Fruit fly (Drosophila melanogaster) whole organism, prepupa: ENCODE measurements around the gene CG17600.
A peak's percentile ranks its signal among the peaks of the same experiment; 100 is the strongest.

Source experiments
- Blimp-1 ChIP-seq: fragments of 200-800 bp; sonication (Bioruptor generic); optimal IDR thresholded peaks from 3 replicates; lab custom pipeline; 2017; ENCODE audit warnings: missing biosample characterization, missing genetic modification characterization, mild to moderate bottlenecking, moderate library complexity, missing genetic modification reagents
- CG10631 ChIP-seq: fragments of 200-800 bp; sonication (Bioruptor generic); optimal IDR thresholded peaks from 2 replicates; lab custom pipeline; 2016; ENCODE audit warnings: missing biosample characterization, missing genetic modification characterization
- CG10669 ChIP-seq: fragments of 200-800 bp; sonication (Bioruptor generic); optimal IDR thresholded peaks from 3 replicates; lab custom pipeline; 2018; ENCODE audit warnings: missing biosample characterization, mild to moderate bottlenecking, missing genetic modification characterization, moderate library complexity
- CG11902 ChIP-seq: fragments of 200-800 bp; sonication (Bioruptor generic); optimal IDR thresholded peaks from 3 replicates; lab custom pipeline; 2016; ENCODE audit warnings: missing biosample characterization, missing genetic modification characterization
- CG15336 ChIP-seq: fragments of 200-800 bp; sonication (Bioruptor generic); IDR thresholded peaks from 2 replicates; pipeline ENCODE4 v1.3.6; 2022; ENCODE audit warnings: missing biosample characterization, missing genetic modification characterization
- CG1621 ChIP-seq: fragments of 200-800 bp; sonication (Bioruptor generic); optimal IDR thresholded peaks from 3 replicates; lab custom pipeline; 2018; ENCODE audit warnings: missing biosample characterization, mild to moderate bottlenecking, missing genetic modification characterization
- CG16779 ChIP-seq: fragments of 200-800 bp; sonication (Bioruptor generic); optimal IDR thresholded peaks from 3 replicates; lab custom pipeline; 2017; ENCODE audit warnings: missing biosample characterization, mild to moderate bottlenecking, missing genetic modification characterization
- CG3032 ChIP-seq: fragments of 200-800 bp; optimal IDR thresholded peaks from 2 replicates; lab custom pipeline; 2019; ENCODE audit warnings: missing biosample characterization, mild to moderate bottlenecking, missing genetic modification characterization, moderate library complexity
- CG31627 ChIP-seq: fragments of 200-800 bp; sonication (Bioruptor generic); optimal IDR thresholded peaks from 3 replicates; lab custom pipeline; 2016; ENCODE audit warnings: missing biosample characterization, missing genetic modification characterization
- CG32006 ChIP-seq: fragments of 200-800 bp; sonication (Bioruptor generic); optimal IDR thresholded peaks from 3 replicates; lab custom pipeline; 2017; ENCODE audit warnings: missing biosample characterization, mild to moderate bottlenecking, missing genetic modification characterization
- CG34406 ChIP-seq: fragments of 200-800 bp; sonication (Bioruptor generic); optimal IDR thresholded peaks from 3 replicates; lab custom pipeline; 2016; ENCODE audit warnings: missing biosample characterization, missing genetic modification characterization
- CG4318 ChIP-seq: fragments of 200-800 bp; sonication (Bioruptor generic); optimal IDR thresholded peaks from 3 replicates; lab custom pipeline; 2017; ENCODE audit warnings: missing biosample characterization, mild to moderate bottlenecking, missing genetic modification characterization
- CG6163 ChIP-seq: fragments of 200-800 bp; sonication (Bioruptor generic); IDR thresholded peaks from 3 replicates; pipeline ENCODE4 v1.3.6; 2022; ENCODE audit warnings: missing biosample characterization, missing genetic modification characterization
- CG6276 ChIP-seq: fragments of 200-800 bp; sonication (Bioruptor generic); optimal IDR thresholded peaks from 2 replicates; lab custom pipeline; 2017; ENCODE audit warnings: missing biosample characterization, mild to moderate bottlenecking, missing genetic modification characterization
- CG6792 ChIP-seq: fragments of 200-800 bp; sonication (Bioruptor generic); optimal IDR thresholded peaks from 3 replicates; lab custom pipeline; 2016; ENCODE audit warnings: missing biosample characterization, missing genetic modification characterization
- CG6808 ChIP-seq: fragments of 200-800 bp; sonication (Bioruptor generic); optimal IDR thresholded peaks from 3 replicates; lab custom pipeline; 2017; ENCODE audit warnings: missing biosample characterization, missing genetic modification characterization, mild to moderate bottlenecking, moderate library complexity, missing genetic modification reagents
- CG6854 ChIP-seq: fragments of 200-800 bp; sonication (Bioruptor generic); optimal IDR thresholded peaks from 2 replicates; lab custom pipeline; 2017; ENCODE audit warnings: missing biosample characterization, mild to moderate bottlenecking, missing genetic modification characterization
- CG7368 ChIP-seq: fragments of 200-800 bp; sonication (Bioruptor generic); optimal IDR thresholded peaks from 3 replicates; lab custom pipeline; 2016; ENCODE audit warnings: missing biosample characterization, missing genetic modification characterization
- CG8119 ChIP-seq: fragments of 200-800 bp; sonication (Bioruptor generic); IDR thresholded peaks from 3 replicates; pipeline ENCODE4 v1.3.6; 2022; ENCODE audit warnings: missing biosample characterization, missing genetic modification characterization
- CG8319 ChIP-seq: fragments of 200-800 bp; sonication (Bioruptor generic); optimal IDR thresholded peaks from 3 replicates; lab custom pipeline; 2016; ENCODE audit warnings: missing biosample characterization, missing genetic modification characterization
- CG9139 ChIP-seq: fragments of 200-800 bp; sonication (Bioruptor generic); optimal IDR thresholded peaks from 3 replicates; lab custom pipeline; 2017; ENCODE audit warnings: missing biosample characterization, mild to moderate bottlenecking, missing genetic modification characterization
- Eip75B ChIP-seq: fragments of 200-800 bp; sonication (Bioruptor generic); optimal IDR thresholded peaks from 3 replicates; lab custom pipeline; 2016; ENCODE audit warnings: missing biosample characterization, missing genetic modification characterization
- Eip78C ChIP-seq: fragments of 200-800 bp; sonication (Bioruptor generic); peaks from one replicate; lab custom pipeline; 2016; ENCODE audit warnings: missing biosample characterization, missing genetic modification characterization
- Eip93F ChIP-seq: fragments of 200-800 bp; sonication (Bioruptor generic); optimal IDR thresholded peaks from 2 replicates; lab custom pipeline; 2016; ENCODE audit warnings: missing biosample characterization, mild to moderate bottlenecking, missing genetic modification characterization
- Ets21C ChIP-seq: fragments of 200-800 bp; sonication (Bioruptor generic); optimal IDR thresholded peaks from 3 replicates; lab custom pipeline; 2016; ENCODE audit warnings: missing biosample characterization, missing genetic modification characterization
- Ets96B ChIP-seq: fragments of 200-800 bp; optimal IDR thresholded peaks from 2 replicates; lab custom pipeline; 2019; ENCODE audit warnings: missing biosample characterization, mild to moderate bottlenecking, missing genetic modification characterization, moderate library complexity
- Gug ChIP-seq: fragments of 200-800 bp; sonication (Bioruptor generic); IDR thresholded peaks from 2 replicates; pipeline ENCODE4 v1.3.6; 2022; ENCODE audit warnings: missing biosample characterization, missing genetic modification characterization
- Hr38 ChIP-seq: sonication (Bioruptor generic); optimal IDR thresholded peaks from 2 replicates; lab custom pipeline; 2016; ENCODE audit warnings: missing biosample characterization, missing genetic modification characterization
- Hr39 ChIP-seq: fragments of 200-800 bp; sonication (Bioruptor generic); optimal IDR thresholded peaks from 2 replicates; lab custom pipeline; 2016; ENCODE audit warnings: missing biosample characterization, missing genetic modification characterization
- Hr4 ChIP-seq: fragments of 200-800 bp; sonication (Bioruptor generic); optimal IDR thresholded peaks from 3 replicates; lab custom pipeline; 2016; ENCODE audit warnings: missing biosample characterization, missing genetic modification characterization
- Lpt ChIP-seq: fragments of 200-800 bp; sonication (Bioruptor generic); optimal IDR thresholded peaks from 3 replicates; lab custom pipeline; 2016; ENCODE audit warnings: missing biosample characterization, missing genetic modification characterization
- Met ChIP-seq: fragments of 200-800 bp; sonication (Bioruptor generic); optimal IDR thresholded peaks from 3 replicates; lab custom pipeline; 2016; ENCODE audit warnings: missing biosample characterization, missing genetic modification characterization
- OdsH ChIP-seq: fragments of 200-800 bp; sonication (Bioruptor generic); optimal IDR thresholded peaks from 3 replicates; lab custom pipeline; 2016; ENCODE audit warnings: missing biosample characterization, missing genetic modification characterization
- Smox ChIP-seq: fragments of 200-800 bp; sonication (Bioruptor generic); optimal IDR thresholded peaks from 3 replicates; lab custom pipeline; 2016; ENCODE audit warnings: missing biosample characterization, missing genetic modification characterization
- Sox102F ChIP-seq: fragments of 200-800 bp; sonication (Bioruptor generic); optimal IDR thresholded peaks from 2 replicates; lab custom pipeline; 2016; ENCODE audit warnings: missing biosample characterization, mild to moderate bottlenecking, missing genetic modification characterization
- Sox14 ChIP-seq: fragments of 200-800 bp; sonication (Bioruptor generic); optimal IDR thresholded peaks from 3 replicates; lab custom pipeline; 2016; ENCODE audit warnings: missing biosample characterization, missing genetic modification characterization
- Sox15 ChIP-seq: fragments of 200-800 bp; sonication (Bioruptor generic); optimal IDR thresholded peaks from 3 replicates; lab custom pipeline; 2016; ENCODE audit warnings: missing biosample characterization, missing genetic modification characterization
- achi ChIP-seq: fragments of 200-800 bp; sonication (Bioruptor generic); optimal IDR thresholded peaks from 3 replicates; lab custom pipeline; 2016; ENCODE audit warnings: missing biosample characterization, missing genetic modification characterization
- acj6 ChIP-seq: fragments of 200-800 bp; sonication (Bioruptor generic); optimal IDR thresholded peaks from 3 replicates; lab custom pipeline; 2016; ENCODE audit warnings: missing biosample characterization, missing genetic modification characterization
- cyc ChIP-seq: fragments of 200-800 bp; sonication (Bioruptor generic); optimal IDR thresholded peaks from 3 replicates; lab custom pipeline; 2016; ENCODE audit warnings: missing biosample characterization, missing genetic modification characterization
- dac ChIP-seq: fragments of 200-800 bp; sonication (Bioruptor generic); optimal IDR thresholded peaks from 2 replicates; lab custom pipeline; 2017; ENCODE audit warnings: missing biosample characterization, mild to moderate bottlenecking, missing genetic modification characterization
- eg ChIP-seq: fragments of 200-800 bp; sonication (Bioruptor generic); IDR thresholded peaks from 3 replicates; pipeline ENCODE4 v1.3.6; 2022; ENCODE audit warnings: missing biosample characterization, missing genetic modification characterization
- fd59A ChIP-seq: fragments of 200-800 bp; sonication (Bioruptor generic); optimal IDR thresholded peaks from 2 replicates; lab custom pipeline; 2017; ENCODE audit warnings: missing biosample characterization, mild to moderate bottlenecking, missing genetic modification characterization, missing genetic modification reagents
- fd85E ChIP-seq: fragments of 200-800 bp; sonication (Bioruptor generic); optimal IDR thresholded peaks from 3 replicates; lab custom pipeline; 2016; ENCODE audit warnings: missing biosample characterization, missing genetic modification characterization
- fkh ChIP-seq: fragments of 200-800 bp; sonication (Bioruptor generic); optimal IDR thresholded peaks from 3 replicates; lab custom pipeline; 2017; ENCODE audit warnings: missing biosample characterization, mild to moderate bottlenecking, missing genetic modification characterization, moderate library complexity
- lz ChIP-seq: fragments of 200-800 bp; sonication (Bioruptor generic); optimal IDR thresholded peaks from 3 replicates; lab custom pipeline; 2016; ENCODE audit warnings: missing biosample characterization, missing genetic modification characterization
- salr ChIP-seq, 2 experiments: fragments of 200-800 bp; sonication (Bioruptor generic); optimal IDR thresholded peaks; 3 replicates each; lab custom pipeline; 2016 to 2018; ENCODE audit warnings: missing biosample characterization in 2 of 2, missing genetic modification characterization in 2 of 2, mild to moderate bottlenecking in 1 of 2
- spab ChIP-seq: fragments of 200-800 bp; sonication (Bioruptor generic); optimal IDR thresholded peaks from 2 replicates; lab custom pipeline; 2017; ENCODE audit warnings: missing biosample characterization, mild to moderate bottlenecking, missing genetic modification characterization, missing genetic modification reagents
- ss ChIP-seq, 2 experiments: fragments of 200-800 bp; sonication (Bioruptor generic); optimal IDR thresholded peaks; 2 replicates in 1 of 2; 3 replicates in 1 of 2; lab custom pipeline; 2017 to 2018; ENCODE audit warnings: mild to moderate bottlenecking in 2 of 2, missing biosample characterization in 2 of 2, missing genetic modification characterization in 2 of 2, moderate library complexity in 1 of 2
- svp ChIP-seq: fragments of 200-800 bp; sonication (Bioruptor generic); peaks from one replicate; lab custom pipeline; 2016; ENCODE audit warnings: missing biosample characterization, missing genetic modification characterization
- topi ChIP-seq: fragments of 200-800 bp; sonication (Bioruptor generic); optimal IDR thresholded peaks from 3 replicates; lab custom pipeline; 2016; ENCODE audit warnings: missing biosample characterization, missing genetic modification characterization

Gene CG17600

DNA sequence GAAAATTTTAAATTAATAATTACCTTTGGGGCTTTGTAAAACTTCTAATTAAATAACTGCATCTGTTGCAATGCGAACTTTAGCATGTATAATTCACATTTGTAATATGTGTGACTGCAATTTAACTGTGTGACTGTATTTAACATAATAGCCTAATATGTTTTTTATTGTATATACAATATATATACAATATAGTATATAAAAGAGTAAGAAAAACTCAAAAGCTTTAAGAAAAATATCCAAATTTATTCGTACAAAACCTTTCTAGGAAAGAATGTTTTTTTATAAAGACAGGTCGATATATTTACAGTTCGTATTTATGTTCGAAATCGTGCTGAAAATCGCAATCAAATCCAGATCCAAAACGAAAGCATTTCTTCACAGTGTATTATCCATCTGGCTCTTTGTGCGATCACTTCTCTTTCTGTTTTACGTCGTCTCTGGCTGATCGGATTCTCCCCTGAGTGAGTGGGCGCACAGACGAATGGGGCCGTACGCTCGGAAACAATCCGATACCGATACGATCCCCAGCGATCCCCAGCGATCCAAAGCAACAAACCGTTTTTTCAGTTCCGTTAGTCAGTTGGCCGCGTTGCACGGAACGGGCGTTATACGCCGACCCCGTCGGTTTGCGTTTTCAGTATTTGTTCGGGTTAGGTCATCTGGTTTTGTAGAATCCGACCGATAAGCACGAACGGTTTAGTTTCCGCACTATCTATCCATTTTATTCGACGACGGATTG is 23.8 kb upstream of the CG17600 start:
- TF ChIP-seq topi (GFP tag; lab: Kevin White, UChicago), result no peak
- TF ChIP-seq lz, result peak; percentile 30
- no peak for TF ChIP-seq ss (GFP tag; optimal IDR thresholded peaks at IDR 0.05; lab: Kevin White, UChicago)
- TF ChIP-seq dac (GFP tag; lab: Kevin White, UChicago), result no peak
- TF ChIP-seq Met, result peak; percentile 44
- TF ChIP-seq Hr38 (GFP tag; lab: Kevin White, UChicago), result no peak
- TF ChIP-seq CG10631 (GFP tag; lab: Kevin White, UChicago), result peak; percentile 71
- peak; percentile 13 for TF ChIP-seq CG7368
- TF ChIP-seq CG8319 (GFP tag; lab: Kevin White, UChicago), result peak; percentile 63
- peak; percentile 0 for TF ChIP-seq CG9139 (GFP tag; lab: Kevin White, UChicago)
- 0 out of 3 replicates have a peak, but pooled peaks have one; percentile 38 for TF ChIP-seq CG8119 (GFP tag; lab: Robert Waterston, UW)
- TF ChIP-seq CG6276, result peak; percentile 42
- TF ChIP-seq salr (GFP tag; optimal IDR thresholded peaks at IDR 0.05; lab: Kevin White, UChicago), result peak in 1 of 2 experiments; percentile 70
- TF ChIP-seq CG15336 (GFP tag; lab: Robert Waterston, UW), result no peak
- TF ChIP-seq Eip93F (GFP tag; lab: Kevin White, UChicago), result no peak
- 0 out of 3 replicates have a peak, but pooled peaks have one; percentile 8 for TF ChIP-seq eg (GFP tag; lab: Robert Waterston, UW)
- peak; percentile 25; the same call in 2 of the 3 replicates for TF ChIP-seq CG6163 (GFP tag; lab: Robert Waterston, UW)
- TF ChIP-seq CG1621 (tag; lab: Kevin White, UChicago), result no peak
- peak; percentile 56 for TF ChIP-seq CG6792 (GFP tag; lab: Kevin White, UChicago)
- TF ChIP-seq Lpt (GFP tag; lab: Kevin White, UChicago), result peak; percentile 8
- peak; percentile 3 for TF ChIP-seq cyc (GFP tag; lab: Kevin White, UChicago)
- TF ChIP-seq fd59A, result peak; percentile 39
- TF ChIP-seq CG31627, result peak; percentile 44
- peak; percentile 74 for TF ChIP-seq acj6
- TF ChIP-seq Hr39 (GFP tag; lab: Kevin White, UChicago), result peak; percentile 48
- TF ChIP-seq achi, result peak; percentile 62
- TF ChIP-seq Sox102F (GFP tag; lab: Kevin White, UChicago), result peak; percentile 32
- peak; percentile 82 for TF ChIP-seq svp (GFP tag; lab: Kevin White, UChicago)
- TF ChIP-seq Gug, result peak; percentile 19; the same call in 1 of the 2 replicates
- peak; percentile 55 for TF ChIP-seq CG10669 (GFP tag; lab: Kevin White, UChicago)
- no peak for TF ChIP-seq Smox (GFP tag; lab: Kevin White, UChicago)
- TF ChIP-seq Eip75B (GFP tag; lab: Kevin White, UChicago), result peak; percentile 31
- TF ChIP-seq Ets21C (GFP tag; lab: Kevin White, UChicago), result peak; percentile 7
- peak; percentile 48 for TF ChIP-seq Ets96B (tag; lab: Kevin White, UChicago)
- TF ChIP-seq spab, result peak; percentile 50
- TF ChIP-seq fd85E (GFP tag; lab: Kevin White, UChicago), result peak; percentile 32
- peak; percentile 83 for TF ChIP-seq Eip78C (GFP tag; lab: Kevin White, UChicago)
- TF ChIP-seq CG6854 (GFP tag; lab: Kevin White, UChicago), result no peak
- no peak for TF ChIP-seq Sox14 (GFP tag; lab: Kevin White, UChicago)
- TF ChIP-seq Blimp-1, result peak; percentile 44
- peak; percentile 35 for TF ChIP-seq Hr4 (GFP tag; lab: Kevin White, UChicago)
- TF ChIP-seq CG3032 (tag; lab: Kevin White, UChicago), result peak; percentile 56
- peak; percentile 67 for TF ChIP-seq CG6808 (GFP tag; lab: Kevin White, UChicago)
- peak; percentile 51 for TF ChIP-seq CG11902 (GFP tag; lab: Kevin White, UChicago)
- TF ChIP-seq Sox15, result peak; percentile 66
- TF ChIP-seq fkh (GFP tag; lab: Kevin White, UChicago), result no peak
- TF ChIP-seq CG32006, result peak; percentile 76
- TF ChIP-seq OdsH, result peak; percentile 69
- peak; percentile 78 for TF ChIP-seq CG34406 (GFP tag; lab: Kevin White, UChicago)
- peak; percentile 56 for TF ChIP-seq CG4318 (GFP tag; lab: Kevin White, UChicago)
- no peak for TF ChIP-seq CG16779 (tag; lab: Kevin White, UChicago)
